Worm (Caenorhabditis elegans): ENCODE measurements around the gene lov-1.

DNA sequence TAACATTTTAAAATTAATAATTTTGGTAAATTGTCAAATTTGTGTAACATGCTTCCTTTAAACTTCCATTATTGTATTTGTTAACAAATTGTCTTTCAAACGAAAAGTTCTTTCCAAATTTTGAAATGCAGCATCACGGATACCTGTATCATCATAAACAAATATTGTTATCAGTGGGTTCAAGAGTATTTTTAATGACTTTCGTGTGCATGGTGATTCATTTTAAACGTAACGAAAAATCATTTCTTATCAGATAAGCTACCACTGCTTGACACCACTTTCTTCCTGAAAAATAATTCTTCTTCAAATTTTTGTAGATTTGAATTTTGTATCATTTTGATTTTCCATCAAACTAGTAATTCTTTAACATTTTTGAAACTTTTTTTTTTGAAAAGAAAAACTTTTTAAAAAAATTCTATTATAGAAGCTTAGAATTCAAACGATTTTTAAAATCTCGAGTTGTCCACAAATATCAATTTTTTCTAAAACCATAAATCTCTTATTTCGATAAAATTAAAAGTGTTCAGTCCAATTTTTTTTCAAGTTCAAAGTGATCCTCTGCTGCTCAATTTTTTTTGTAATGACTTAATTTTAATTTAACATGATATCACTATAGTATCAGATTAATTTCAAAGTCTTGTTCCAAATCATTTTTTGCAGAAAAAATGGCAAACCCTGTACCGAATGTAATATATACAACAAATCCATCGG is 12.8 kb upstream of the lov-1 start, which contains the start of gene F27E5.9:
- TF ChIP-seq klf-2 (GFP tag; conservative IDR thresholded peaks at IDR 0.05) (no peak), ztf-29 (GFP tag; IDR thresholded peaks at IDR 0.05) (no peak), med-1 (GFP tag; optimal IDR thresholded peaks at IDR 0.05; ENCODE audit: insufficient read depth) (no peak), cog-1 (tag; optimal IDR thresholded peaks at IDR 0.05) (no peak), tab-1 (GFP tag; IDR thresholded peaks at IDR 0.05) (no peak), ztf-23 (GFP tag; IDR thresholded peaks at IDR 0.05) (no peak), flt-1 (GFP tag; IDR thresholded peaks at IDR 0.05) (no peak), T22C8.4 (GFP tag; IDR thresholded peaks at IDR 0.05) (no peak)

All from whole organism, midembryonic.